Fruit fly (Drosophila melanogaster): ENCODE results near the gene CG18764.

CG18764 gene

DNA sequence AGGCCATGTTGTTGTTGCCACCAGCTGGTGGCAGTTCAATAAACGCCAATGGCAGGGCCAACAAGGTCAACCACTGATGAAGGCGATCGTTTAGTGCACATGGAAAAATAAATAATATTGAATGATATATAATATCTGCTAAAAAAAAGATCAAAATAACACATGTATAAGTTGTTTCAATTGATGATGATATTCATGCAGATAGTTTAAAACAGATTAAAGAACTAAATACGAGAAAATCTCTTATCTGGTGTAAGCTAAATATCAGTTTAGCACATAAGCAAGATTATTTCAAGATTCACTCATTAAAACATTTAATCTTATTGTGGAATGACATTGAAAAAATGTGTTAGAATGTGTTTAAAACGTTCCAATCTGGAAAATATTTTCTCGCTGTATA lies 36.8 kb downstream of the CG18764 start:
- no peak for TF ChIP-seq CG33017 (tag; optimal IDR thresholded peaks at IDR 0.05)
- TF ChIP-seq CG14711 (tag; optimal IDR thresholded peaks at IDR 0.05), result no peak
- TF ChIP-seq cnc (optimal IDR thresholded peaks at IDR 0.05), result no peak
- no peak for TF ChIP-seq toe (GFP tag; optimal IDR thresholded peaks at IDR 0.05)
- no peak for TF ChIP-seq tj (GFP tag; optimal IDR thresholded peaks at IDR 0.05)
- TF ChIP-seq cic (GFP tag; optimal IDR thresholded peaks at IDR 0.05), result no peak
- TF ChIP-seq ovo (GFP tag; optimal IDR thresholded peaks at IDR 0.05), result no peak
- no peak for TF ChIP-seq pad (GFP tag; optimal IDR thresholded peaks at IDR 0.05)
- TF ChIP-seq CG11617 (GFP tag; optimal IDR thresholded peaks at IDR 0.05), result no peak
- no peak for TF ChIP-seq kay (GFP tag; ENCODE audit: borderline replicate concordance)
- no peak for TF ChIP-seq CG5204 (GFP tag; optimal IDR thresholded peaks at IDR 0.05)

DNA sequence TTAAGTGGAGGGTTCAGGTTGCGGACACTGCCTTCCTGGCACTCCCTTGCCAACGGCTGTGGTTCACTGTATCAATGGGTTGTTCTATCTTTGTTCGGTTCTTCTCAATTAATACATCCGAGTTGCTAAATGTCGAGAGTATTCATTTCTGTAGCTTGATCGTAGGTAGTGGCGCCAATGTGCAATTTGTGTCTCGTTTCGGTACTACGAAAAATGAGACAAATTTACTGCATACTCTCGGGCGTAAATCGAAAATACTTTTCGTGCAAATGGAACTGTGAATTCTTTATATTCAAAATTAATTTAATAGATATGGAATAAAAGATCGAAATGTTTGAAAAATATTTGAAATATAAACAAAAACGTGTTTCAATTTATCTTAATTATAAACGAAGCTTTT lies 38.8 kb downstream of the CG18764 start:
- TF ChIP-seq bab1 (GFP tag; optimal IDR thresholded peaks at IDR 0.05), result peak; percentile 47
- no peak for TF ChIP-seq tj (GFP tag; optimal IDR thresholded peaks at IDR 0.05)
- no peak for TF ChIP-seq CG11617 (GFP tag; optimal IDR thresholded peaks at IDR 0.05)

dm6 chr3R:11665925-11666687 lies 39.4 kb downstream of the CG18764 start:
- peak; percentile 8 for TF ChIP-seq CG7045 (GFP tag; optimal IDR thresholded peaks at IDR 0.05)
- TF ChIP-seq CG11617 (GFP tag; optimal IDR thresholded peaks at IDR 0.05), result no peak
- TF ChIP-seq CG14711 (tag; optimal IDR thresholded peaks at IDR 0.05), result no peak
- TF ChIP-seq CG33017 (tag; optimal IDR thresholded peaks at IDR 0.05), result no peak
- peak; percentile 53 for TF ChIP-seq cic (GFP tag; optimal IDR thresholded peaks at IDR 0.05)
- TF ChIP-seq CG12768 (GFP tag; optimal IDR thresholded peaks at IDR 0.05), result peak; percentile 25
- peak; percentile 11 for TF ChIP-seq Mnt (GFP tag; optimal IDR thresholded peaks at IDR 0.05)
- TF ChIP-seq CG1620 (GFP tag; optimal IDR thresholded peaks at IDR 0.05), result no peak
- TF ChIP-seq ovo (GFP tag; optimal IDR thresholded peaks at IDR 0.05), result no peak
- TF ChIP-seq kay (GFP tag; ENCODE audit: borderline replicate concordance), result peak; percentile 88
- TF ChIP-seq CG7101 (tag; optimal IDR thresholded peaks at IDR 0.05), result no peak
- no peak for TF ChIP-seq Hr96 (GFP tag; optimal IDR thresholded peaks at IDR 0.05)

DNA sequence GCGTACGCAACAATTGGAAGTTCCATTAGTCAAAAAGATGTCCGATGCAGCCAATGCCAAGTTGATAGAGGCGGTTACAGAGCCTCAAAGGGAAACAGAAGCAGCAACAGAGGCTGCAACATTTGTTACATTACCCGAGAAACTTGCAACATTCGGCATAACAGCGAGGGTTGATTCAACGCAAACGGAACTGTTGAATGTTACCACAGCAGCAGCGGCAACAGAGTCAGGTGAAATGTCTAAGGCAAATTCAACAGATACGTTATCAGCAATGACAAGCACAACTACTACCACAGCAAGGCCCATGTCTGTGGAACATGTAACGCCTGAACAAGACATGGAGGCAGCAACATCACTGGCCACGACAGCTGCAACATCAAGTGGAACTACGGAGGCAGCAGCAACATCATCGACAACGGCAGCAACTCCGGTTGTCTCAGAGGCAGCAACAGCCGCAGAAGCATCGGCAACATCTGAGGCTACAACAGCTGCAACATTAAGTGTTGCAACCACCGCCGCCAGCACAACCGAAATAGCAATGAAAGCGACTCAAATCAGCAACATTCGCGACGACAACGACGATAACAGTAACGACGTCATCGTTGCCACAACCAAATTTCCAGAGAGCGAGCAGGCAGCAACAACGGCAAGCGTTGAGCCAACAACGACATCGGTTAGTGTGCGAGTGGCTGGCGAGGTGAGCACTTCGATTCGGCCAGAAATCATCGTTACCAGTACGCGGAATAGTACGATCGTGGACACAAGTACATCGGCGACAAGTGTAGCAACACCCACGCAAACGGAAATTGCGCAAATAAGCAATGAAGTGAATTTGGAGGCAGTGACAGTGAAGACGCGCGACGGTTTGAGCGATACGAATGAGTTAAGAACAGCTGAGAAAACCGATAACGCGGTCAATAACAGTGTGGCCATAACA lies 42.6 kb downstream of the CG18764 start:
- TF ChIP-seq CG12768 (GFP tag; optimal IDR thresholded peaks at IDR 0.05) (no peak), Clk (GFP tag; optimal IDR thresholded peaks at IDR 0.05) (no peak), pad (GFP tag; optimal IDR thresholded peaks at IDR 0.05) (no peak), kay (GFP tag; ENCODE audit: borderline replicate concordance) (no peak), bab1 (GFP tag; optimal IDR thresholded peaks at IDR 0.05) (peak; percentile 2), tj (GFP tag; optimal IDR thresholded peaks at IDR 0.05) (no peak)

DNA sequence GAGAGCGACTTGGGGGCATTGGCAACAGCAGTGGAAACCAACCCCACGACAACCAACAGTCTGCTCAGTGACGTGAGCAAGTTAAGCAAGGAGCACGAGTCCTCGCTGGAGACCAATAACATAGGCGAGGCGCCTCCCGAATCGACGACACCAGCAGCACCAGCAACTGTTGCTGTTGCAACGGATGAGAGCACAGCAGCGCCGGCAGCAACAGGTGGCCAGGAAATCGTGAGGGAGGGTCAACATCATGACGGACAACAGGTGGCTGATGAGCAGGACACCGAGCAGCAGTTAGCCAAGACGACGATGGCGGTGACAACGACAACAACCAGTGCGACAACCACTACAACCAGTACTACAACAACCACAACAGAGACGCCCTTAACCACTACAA lies 43.3 kb downstream of the CG18764 start:
- no peak for TF ChIP-seq CG11617 (GFP tag; optimal IDR thresholded peaks at IDR 0.05)
- TF ChIP-seq cic (GFP tag; optimal IDR thresholded peaks at IDR 0.05), result no peak
- TF ChIP-seq Crg-1 (GFP tag; optimal IDR thresholded peaks at IDR 0.05), result no peak
- TF ChIP-seq Mnt (GFP tag; optimal IDR thresholded peaks at IDR 0.05), result no peak
- no peak for TF ChIP-seq Hr96 (GFP tag; optimal IDR thresholded peaks at IDR 0.05)
- TF ChIP-seq toe (GFP tag; optimal IDR thresholded peaks at IDR 0.05), result no peak
- TF ChIP-seq bab1 (GFP tag; optimal IDR thresholded peaks at IDR 0.05), result no peak
- TF ChIP-seq CG14711 (tag; optimal IDR thresholded peaks at IDR 0.05), result no peak
- no peak for TF ChIP-seq CG5204 (GFP tag; optimal IDR thresholded peaks at IDR 0.05)
- TF ChIP-seq CG7045 (GFP tag; optimal IDR thresholded peaks at IDR 0.05), result no peak
- no peak for TF ChIP-seq pad (GFP tag; optimal IDR thresholded peaks at IDR 0.05)
- no peak for TF ChIP-seq CG1620 (GFP tag; optimal IDR thresholded peaks at IDR 0.05)

DNA sequence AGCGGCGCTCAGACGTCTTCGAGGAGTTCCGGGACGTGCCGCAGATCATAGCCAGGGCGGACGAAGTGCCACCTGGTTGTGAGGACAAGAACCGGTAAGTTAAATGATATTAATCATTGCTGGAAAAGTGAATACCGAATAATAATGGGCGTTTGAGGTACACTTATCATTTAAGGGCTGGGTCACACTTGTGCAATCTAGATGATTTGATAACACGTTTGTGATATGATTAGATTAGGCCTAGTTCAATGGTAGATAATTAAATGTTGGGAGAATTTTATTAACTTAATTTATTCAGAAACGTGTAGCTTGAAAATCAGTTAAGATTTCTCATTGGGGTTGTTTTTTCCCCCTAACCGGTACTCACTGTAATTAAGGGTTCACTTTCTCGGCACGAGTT lies 44.2 kb downstream of the CG18764 start:
- no peak for TF ChIP-seq CG14711 (tag; optimal IDR thresholded peaks at IDR 0.05)
- no peak for TF ChIP-seq Hr96 (GFP tag; optimal IDR thresholded peaks at IDR 0.05)
- TF ChIP-seq kay (GFP tag; ENCODE audit: borderline replicate concordance), result no peak

DNA sequence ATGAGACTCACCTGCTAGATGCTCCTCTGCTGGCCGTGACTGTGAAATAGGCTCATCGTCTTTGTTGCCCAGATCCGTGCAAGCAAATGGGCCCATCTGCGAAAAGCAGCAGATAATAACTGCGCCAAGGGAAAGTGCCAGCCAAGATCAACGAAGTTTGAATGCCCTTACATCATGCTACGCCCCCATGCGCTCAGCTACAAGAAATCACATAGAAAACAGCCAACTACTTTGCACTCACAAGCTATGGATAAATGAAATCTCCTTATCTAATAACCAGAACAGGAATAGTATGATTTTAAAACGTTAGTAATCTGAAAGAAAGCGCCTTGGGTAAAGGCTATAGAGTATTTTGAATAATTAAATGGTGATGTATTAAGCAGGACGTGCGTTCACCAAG lies 45.1 kb downstream of the CG18764 start:
- no peak for TF ChIP-seq CG1620 (GFP tag; optimal IDR thresholded peaks at IDR 0.05)
- TF ChIP-seq cnc (optimal IDR thresholded peaks at IDR 0.05), result no peak
- no peak for TF ChIP-seq CG5204 (GFP tag; optimal IDR thresholded peaks at IDR 0.05)

Measured in whole organism, adult.